Fruit fly (Drosophila melanogaster): ENCODE measurements around the gene pros.
A peak's percentile ranks its signal among the peaks of the same experiment; 100 is the strongest.

The pros gene

dm6 chr3R:11437528-11437927, 109.2 kb downstream of the pros start, which contains the start of gene CG17230:
Gene CG17230, plus strand, starts transcription at chr3R:11437785.
- TF ChIP-seq Jra (GFP tag; optimal IDR thresholded peaks at IDR 0.05): no peak
- TF ChIP-seq foxo (GFP tag; optimal IDR thresholded peaks at IDR 0.05): no peak
- no peak for TF ChIP-seq pan (optimal IDR thresholded peaks at IDR 0.05)
- TF ChIP-seq GATAd (GFP tag; optimal IDR thresholded peaks at IDR 0.05): no peak
- no peak for TF ChIP-seq dl (GFP tag; optimal IDR thresholded peaks at IDR 0.05; ENCODE audit: insufficient read depth in 1 of 2, partially characterized antibody in 2 of 2)
- TF ChIP-seq sage (GFP tag; optimal IDR thresholded peaks at IDR 0.05): no peak

DNA sequence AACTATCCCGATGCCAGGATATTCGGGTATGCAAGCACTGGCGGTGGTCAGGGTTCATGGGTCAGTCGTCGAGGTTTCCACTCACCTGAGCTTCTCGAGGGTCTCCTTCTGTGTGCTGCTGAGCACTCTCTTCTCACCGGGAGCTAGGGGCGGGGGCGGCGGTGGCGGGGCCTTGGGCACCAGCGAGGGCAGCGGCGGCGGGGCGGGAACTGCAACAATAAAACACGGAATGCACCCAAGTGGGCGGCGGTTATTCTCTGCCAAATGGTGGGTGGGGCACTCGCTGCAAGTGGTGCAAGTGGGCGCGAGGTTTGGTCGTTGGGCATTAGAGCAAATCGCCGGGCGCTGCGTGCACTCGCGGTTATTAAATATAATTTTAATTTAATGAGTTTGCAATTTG, 112.8 kb downstream of the pros start:
- no peak for TF ChIP-seq h (GFP tag; optimal IDR thresholded peaks at IDR 0.05)
- TF ChIP-seq Myc (optimal IDR thresholded peaks at IDR 0.05): no peak
- peak; percentile 93 for TF ChIP-seq Dfd (GFP tag; optimal IDR thresholded peaks at IDR 0.05)

- TF ChIP-seq lola (GFP tag; optimal IDR thresholded peaks at IDR 0.05) (no peak), Jra (GFP tag; optimal IDR thresholded peaks at IDR 0.05) (no peak), dsf (GFP tag; optimal IDR thresholded peaks at IDR 0.05; ENCODE audit: borderline replicate concordance) (no peak), N (GFP tag; optimal IDR thresholded peaks at IDR 0.05) (no peak), Sp1 (GFP tag; optimal IDR thresholded peaks at IDR 0.05) (peak; percentile 64), psq (GFP tag; optimal IDR thresholded peaks at IDR 0.05) (peak; percentile 90), CrebA (GFP tag; optimal IDR thresholded peaks at IDR 0.05; ENCODE audit: borderline replicate concordance) (peak; percentile 59), Vsx2 (GFP tag; optimal IDR thresholded peaks at IDR 0.05; ENCODE audit: partially characterized antibody) (peak; percentile 25), jim (GFP tag; optimal IDR thresholded peaks at IDR 0.05) (peak; percentile 72), pan (optimal IDR thresholded peaks at IDR 0.05) (no peak), CG9705 (GFP tag; optimal IDR thresholded peaks at IDR 0.05) (no peak), tai (GFP tag; optimal IDR thresholded peaks at IDR 0.05) (no peak), Dif (GFP tag; optimal IDR thresholded peaks at IDR 0.05; ENCODE audit: partially characterized antibody) (peak; percentile 13), brk (GFP tag; optimal IDR thresholded peaks at IDR 0.05) (peak; percentile 50), Rel (GFP tag; optimal IDR thresholded peaks at IDR 0.05) (no peak), Rel (tag; optimal IDR thresholded peaks at IDR 0.05) (peak; percentile 15)
Measured at dm6 chr3R:11449688-11450087, 121.4 kb downstream of the pros start.

DNA sequence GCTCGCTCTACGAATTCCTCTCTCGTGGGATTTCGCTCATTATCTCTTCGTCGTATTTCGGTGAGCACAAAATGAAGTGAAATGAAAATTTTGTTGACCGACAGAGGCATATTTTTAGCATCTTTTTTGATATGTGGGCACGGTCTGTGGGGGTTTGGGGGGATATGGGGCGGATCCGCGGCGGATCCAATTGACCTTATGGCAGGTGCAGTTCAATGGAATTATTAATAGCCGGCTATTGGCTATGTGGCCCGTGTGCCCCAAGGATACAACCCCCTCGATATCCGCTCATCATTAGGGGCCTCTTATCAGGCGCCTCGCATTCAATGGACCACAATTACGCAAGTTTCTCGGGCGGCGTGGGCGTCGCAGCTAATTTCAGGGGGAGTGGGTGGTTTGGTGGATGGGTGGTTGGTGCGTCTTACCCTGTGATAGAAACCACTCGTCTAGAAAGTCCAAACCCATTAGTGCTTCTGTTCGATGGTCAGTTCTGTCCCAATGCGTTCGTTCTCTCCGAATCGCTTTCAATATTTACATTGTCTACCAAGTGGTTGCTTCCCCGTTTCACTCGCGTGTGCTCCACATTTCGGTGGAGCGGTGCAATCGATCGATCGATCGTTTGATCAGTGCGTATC, 123.0 kb downstream of the pros start, which contains the start of gene sals:
sals (minus strand) TSS at position 585 of the 635 bp plus-strand sequence.
- TF ChIP-seq Hnf4 (GFP tag; optimal IDR thresholded peaks at IDR 0.05): no peak
- no peak for TF ChIP-seq dl (GFP tag; optimal IDR thresholded peaks at IDR 0.05; ENCODE audit: insufficient read depth in 1 of 2, partially characterized antibody in 2 of 2)
- no peak for TF ChIP-seq sage (GFP tag; optimal IDR thresholded peaks at IDR 0.05)
- TF ChIP-seq Myc (optimal IDR thresholded peaks at IDR 0.05): no peak
- TF ChIP-seq psq (GFP tag; optimal IDR thresholded peaks at IDR 0.05): no peak
- TF ChIP-seq usp (GFP tag; optimal IDR thresholded peaks at IDR 0.05): no peak
- no peak for TF ChIP-seq Jra (GFP tag; optimal IDR thresholded peaks at IDR 0.05)
- no peak for TF ChIP-seq dsf (GFP tag; optimal IDR thresholded peaks at IDR 0.05; ENCODE audit: borderline replicate concordance)
- no peak for TF ChIP-seq CrebA (GFP tag; optimal IDR thresholded peaks at IDR 0.05; ENCODE audit: borderline replicate concordance)

dm6 chr3R:11452041-11452440, 123.8 kb downstream of the pros start:
- TF ChIP-seq Myc (optimal IDR thresholded peaks at IDR 0.05): peak; percentile 80
- no peak for TF ChIP-seq dsf (GFP tag; optimal IDR thresholded peaks at IDR 0.05; ENCODE audit: borderline replicate concordance)
- TF ChIP-seq Vsx2 (GFP tag; optimal IDR thresholded peaks at IDR 0.05; ENCODE audit: partially characterized antibody): peak; percentile 53
- TF ChIP-seq N (GFP tag; optimal IDR thresholded peaks at IDR 0.05): peak; percentile 62

dm6 chr3R:11454210-11454904, 126.1 kb downstream of the pros start:
- TF ChIP-seq OdsH (GFP tag; optimal IDR thresholded peaks at IDR 0.05): peak; percentile 73
- peak; percentile 75 for TF ChIP-seq fru (GFP tag; optimal IDR thresholded peaks at IDR 0.05)
- no peak for TF ChIP-seq jim (GFP tag; optimal IDR thresholded peaks at IDR 0.05)
- TF ChIP-seq Abd-B (GFP tag; optimal IDR thresholded peaks at IDR 0.05): no peak
- peak; percentile 76 for TF ChIP-seq br (GFP tag; optimal IDR thresholded peaks at IDR 0.05)
- no peak for TF ChIP-seq N (GFP tag; optimal IDR thresholded peaks at IDR 0.05)
- TF ChIP-seq ey (GFP tag; optimal IDR thresholded peaks at IDR 0.05): peak; percentile 76
- peak; percentile 24 for TF ChIP-seq Jra (GFP tag; optimal IDR thresholded peaks at IDR 0.05)
- TF ChIP-seq psq (GFP tag; optimal IDR thresholded peaks at IDR 0.05): peak; percentile 69
- peak; percentile 68 for TF ChIP-seq dmrt93B (GFP tag; optimal IDR thresholded peaks at IDR 0.05)
- TF ChIP-seq sv (GFP tag; optimal IDR thresholded peaks at IDR 0.05): peak; percentile 31
- TF ChIP-seq dsf (GFP tag; optimal IDR thresholded peaks at IDR 0.05; ENCODE audit: borderline replicate concordance): no peak
- TF ChIP-seq CG32264 (GFP tag; optimal IDR thresholded peaks at IDR 0.05): peak; percentile 41
- no peak for TF ChIP-seq tai (GFP tag; optimal IDR thresholded peaks at IDR 0.05)
- TF ChIP-seq HLH106 (tag; optimal IDR thresholded peaks at IDR 0.05): peak; percentile 74
- TF ChIP-seq Hnf4 (GFP tag; optimal IDR thresholded peaks at IDR 0.05): peak; percentile 54
- peak; percentile 45 for TF ChIP-seq woc (GFP tag; optimal IDR thresholded peaks at IDR 0.05)
- peak; percentile 31 for TF ChIP-seq CG9705 (GFP tag; optimal IDR thresholded peaks at IDR 0.05)
- no peak for TF ChIP-seq Mio (GFP tag; optimal IDR thresholded peaks at IDR 0.05)
- TF ChIP-seq dl (GFP tag; optimal IDR thresholded peaks at IDR 0.05; ENCODE audit: insufficient read depth in 1 of 2, partially characterized antibody in 2 of 2): no peak
- peak in 1 of 2 experiments; percentile 74 for TF ChIP-seq foxo (GFP tag; optimal IDR thresholded peaks at IDR 0.05)
- TF ChIP-seq Rel (GFP tag; optimal IDR thresholded peaks at IDR 0.05): no peak
- peak; percentile 100 for TF ChIP-seq Rel (tag; optimal IDR thresholded peaks at IDR 0.05)
